Worm (Caenorhabditis elegans) whole organism, late embryonic: ENCODE data around the gene cua-1.

Experiments used
- T23F11.4 ChIP-seq: fragments of 200-800 bp; sonication (Bioruptor generic); optimal IDR thresholded peaks from 2 replicates; lab custom pipeline; 2018; ENCODE audit warnings: mild to moderate bottlenecking, missing genetic modification characterization, missing compliant biosample characterization
- che-1 ChIP-seq: sonication (generic microtip); optimal IDR thresholded peaks from 2 replicates; lab custom pipeline; 2016; ENCODE audit warnings: mild to moderate bottlenecking, missing genetic modification characterization, missing compliant biosample characterization
- hlh-15 ChIP-seq: sonication (generic microtip); optimal IDR thresholded peaks from 2 replicates; lab custom pipeline; 2016; ENCODE audit warnings: missing genetic modification characterization, missing compliant biosample characterization
- hlh-8 ChIP-seq: sonication (generic microtip); optimal IDR thresholded peaks from 2 replicates; lab custom pipeline; 2016; ENCODE audit warnings: missing genotype, missing genetic modification characterization, missing compliant biosample characterization
- madf-2 ChIP-seq: sonication (generic microtip); optimal IDR thresholded peaks from 2 replicates; lab custom pipeline; 2017; ENCODE audit warnings: missing genetic modification characterization, missing compliant biosample characterization
- mec-3 ChIP-seq: sonication (generic microtip); optimal IDR thresholded peaks from 2 replicates; lab custom pipeline; 2016; ENCODE audit warnings: borderline replicate concordance, missing genetic modification characterization, missing compliant biosample characterization
- pha-4 ChIP-seq: fragments of 150-350 bp; optimal IDR thresholded peaks from 2 replicates; lab custom pipeline; 2018; ENCODE audit warnings: missing biosample characterization, missing genetic modification reagents, missing genetic modification characterization
- ztf-16 ChIP-seq: sonication (generic microtip); optimal IDR thresholded peaks from 2 replicates; lab custom pipeline; 2017; ENCODE audit warnings: missing genetic modification characterization, missing compliant biosample characterization

ce11 chrIII:13402934-13403333, 52.2 kb downstream of the cua-1 start, which contains the start of gene mig-18:
- TF ChIP-seq ztf-16 (tag; lab: Kevin White, UChicago), result no peak
- no peak for TF ChIP-seq pha-4 (tag; lab: Kevin White, UChicago)
- no peak for TF ChIP-seq T23F11.4 (GFP tag; lab: Kevin White, UChicago)
- TF ChIP-seq che-1, result no peak
- no peak for TF ChIP-seq hlh-8 (tag; lab: Kevin White, UChicago)
- no peak for TF ChIP-seq hlh-15 (tag; lab: Kevin White, UChicago)
- no peak for TF ChIP-seq mec-3 (tag; lab: Kevin White, UChicago)
- no peak for TF ChIP-seq madf-2 (tag; lab: Kevin White, UChicago)
